Fruit fly (Drosophila melanogaster) whole organism, embryonic: ENCODE data around the gene CG9919.

Source experiments
- BEAF-32 ChIP-seq: fragments of 200-800 bp; sonication (Bioruptor generic); optimal IDR thresholded peaks from 3 replicates; lab custom pipeline; 2017; ENCODE audit warnings: missing biosample characterization, missing genetic modification characterization, mild to moderate bottlenecking, moderate library complexity, missing genetic modification reagents
- C15 ChIP-seq: fragments of 200-800 bp; sonication (Bioruptor generic); IDR thresholded peaks from 3 replicates; pipeline ENCODE4 v1.3.6; 2022; ENCODE audit warnings: missing biosample characterization, missing genetic modification characterization
- CG10274 ChIP-seq: fragments of 200-800 bp; sonication (Bioruptor generic); optimal IDR thresholded peaks from 3 replicates; lab custom pipeline; 2017; ENCODE audit warnings: missing biosample characterization, mild to moderate bottlenecking, missing genetic modification characterization
- CG10959 ChIP-seq: fragments of 200-800 bp; sonication (Bioruptor generic); IDR thresholded peaks from 2 replicates; pipeline ENCODE4 v1.3.6; 2022; ENCODE audit warnings: missing biosample characterization, missing genetic modification characterization
- CG11093 ChIP-seq: fragments of 200-800 bp; sonication (Bioruptor generic); IDR thresholded peaks from 3 replicates; pipeline ENCODE4 v1.3.6; 2022; ENCODE audit warnings: missing biosample characterization, missing genetic modification characterization
- CG12219 ChIP-seq: fragments of 200-800 bp; sonication (Bioruptor generic); optimal IDR thresholded peaks from 3 replicates; lab custom pipeline; 2018; ENCODE audit warnings: missing biosample characterization, mild to moderate bottlenecking, missing genetic modification characterization
- CG13287 ChIP-seq: fragments of 200-800 bp; sonication (Bioruptor generic); IDR thresholded peaks from 2 replicates; pipeline ENCODE4 v1.3.6; 2022; ENCODE audit warnings: missing biosample characterization, missing genetic modification characterization; ENCODE audit not compliant: partially characterized antibody
- CG14667 ChIP-seq: fragments of 200-800 bp; sonication (Bioruptor generic); IDR thresholded peaks from 2 replicates; pipeline ENCODE4 v1.3.6; 2022; ENCODE audit warnings: missing biosample characterization, missing genetic modification characterization
- CG15011 ChIP-seq: fragments of 200-800 bp; sonication (Bioruptor generic); optimal IDR thresholded peaks from 3 replicates; lab custom pipeline; 2018; ENCODE audit warnings: missing biosample characterization, mild to moderate bottlenecking, missing genetic modification characterization
- CG1529 ChIP-seq: fragments of 200-800 bp; sonication (Bioruptor generic); optimal IDR thresholded peaks from 3 replicates; lab custom pipeline; 2018; ENCODE audit warnings: missing biosample characterization, missing genetic modification characterization
- CG1647 ChIP-seq: fragments of 200-800 bp; sonication (Bioruptor generic); optimal IDR thresholded peaks from 3 replicates; lab custom pipeline; 2016; ENCODE audit warnings: missing biosample characterization, missing genetic modification characterization
- CG17912 ChIP-seq: fragments of 200-800 bp; sonication (Bioruptor generic); optimal IDR thresholded peaks from 2 replicates; lab custom pipeline; 2018; ENCODE audit warnings: missing biosample characterization, mild to moderate bottlenecking, missing genetic modification characterization
- CG18476 ChIP-seq: fragments of 200-800 bp; sonication (Bioruptor generic); optimal IDR thresholded peaks from 2 replicates; lab custom pipeline; 2016; ENCODE audit warnings: missing biosample characterization, mild to moderate bottlenecking, missing genetic modification characterization
- CG18599 ChIP-seq: fragments of 200-800 bp; sonication (Bioruptor generic); optimal IDR thresholded peaks from 3 replicates; lab custom pipeline; 2017; ENCODE audit warnings: missing biosample characterization, missing genetic modification characterization, mild to moderate bottlenecking, moderate library complexity, missing genetic modification reagents
- CG34422 ChIP-seq: fragments of 200-800 bp; sonication (Bioruptor generic); IDR thresholded peaks from 3 replicates; pipeline ENCODE4 v1.3.6; 2022; ENCODE audit warnings: missing biosample characterization, missing genetic modification characterization
- CG4707 ChIP-seq: fragments of 200-800 bp; sonication (Bioruptor generic); optimal IDR thresholded peaks from 2 replicates; lab custom pipeline; 2018; ENCODE audit warnings: missing biosample characterization, mild to moderate bottlenecking, missing genetic modification characterization, moderate library complexity
- CG8478 ChIP-seq: fragments of >200 bp; optimal IDR thresholded peaks from 2 replicates; lab custom pipeline; 2018
- Dip2 ChIP-seq: fragments of 200-800 bp; sonication (Bioruptor generic); IDR thresholded peaks from 2 replicates; pipeline ENCODE4 v1.3.6; 2022; ENCODE audit warnings: missing biosample characterization, missing genetic modification characterization
- Doc3 ChIP-seq: fragments of 200-800 bp; sonication (Bioruptor generic); IDR thresholded peaks from 3 replicates; pipeline ENCODE4 v1.3.6; 2022; ENCODE audit warnings: missing biosample characterization, missing genetic modification characterization; ENCODE audit not compliant: partially characterized antibody
- Gug ChIP-seq: fragments of 200-800 bp; sonication (Bioruptor generic); IDR thresholded peaks from 4 replicates; pipeline ENCODE4 v1.3.6; 2022; ENCODE audit warnings: missing biosample characterization, missing genetic modification characterization
- H2.0 ChIP-seq: fragments of 200-800 bp; sonication (Bioruptor generic); IDR thresholded peaks from 2 replicates; pipeline ENCODE4 v1.3.6; 2022; ENCODE audit warnings: missing biosample characterization, missing genetic modification characterization
- HHEX ChIP-seq: fragments of 200-800 bp; sonication (Bioruptor generic); optimal IDR thresholded peaks from 3 replicates; lab custom pipeline; 2017; ENCODE audit warnings: missing biosample characterization, mild to moderate bottlenecking, missing genetic modification characterization, missing genetic modification reagents
- Hmx ChIP-seq: fragments of 200-800 bp; sonication (Bioruptor generic); optimal IDR thresholded peaks from 2 replicates; lab custom pipeline; 2016; ENCODE audit warnings: missing biosample characterization, missing genetic modification characterization
- Hr78 ChIP-seq, 2 experiments: fragments of 200-800 bp in 1 of 2; fragments of >200 bp in 1 of 2; sonication (Bioruptor generic) in 1 of 2; optimal IDR thresholded peaks; 2 replicates each; lab custom pipeline; 2017 to 2019; ENCODE audit warnings: missing biosample characterization in 2 of 2, missing genetic modification characterization in 2 of 2, mild to moderate bottlenecking in 1 of 2, moderate library complexity in 1 of 2
- MBD-R2 ChIP-seq: fragments of 200-800 bp; sonication (Bioruptor generic); IDR thresholded peaks from 2 replicates; pipeline ENCODE4 v1.3.6; 2022; ENCODE audit warnings: missing biosample characterization, missing genetic modification characterization
- MESR4 ChIP-seq: fragments of 200-800 bp; sonication (Bioruptor generic); optimal IDR thresholded peaks from 2 replicates; lab custom pipeline; 2018; ENCODE audit warnings: missing biosample characterization, mild to moderate bottlenecking, missing genetic modification characterization, moderate library complexity
- MTF-1 ChIP-seq: fragments of 200-800 bp; sonication (Bioruptor generic); optimal IDR thresholded peaks from 2 replicates; lab custom pipeline; 2018; ENCODE audit warnings: missing biosample characterization, mild to moderate bottlenecking, missing genetic modification characterization, borderline replicate concordance
- Pdp1 ChIP-seq, 2 experiments: fragments of 200-800 bp; sonication (Bioruptor generic); optimal IDR thresholded peaks; 3 replicates each; lab custom pipeline; 2016; ENCODE audit warnings: missing biosample characterization in 2 of 2, missing genetic modification characterization in 2 of 2, mild to moderate bottlenecking in 1 of 2, moderate library complexity in 1 of 2
- Ravus ChIP-seq: fragments of 200-800 bp; sonication (Bioruptor generic); IDR thresholded peaks from 2 replicates; pipeline ENCODE4 v1.3.6; 2022; ENCODE audit warnings: missing biosample characterization, missing genetic modification characterization
- Scr ChIP-seq: fragments of 200-800 bp; sonication (Bioruptor generic); IDR thresholded peaks from 2 replicates; pipeline ENCODE4 v1.3.6; 2022; ENCODE audit warnings: missing biosample characterization, missing genetic modification characterization; ENCODE audit not compliant: partially characterized antibody
- Sry-β ChIP-seq: fragments of 200-800 bp; sonication (Bioruptor generic); optimal IDR thresholded peaks from 2 replicates; lab custom pipeline; 2018; ENCODE audit warnings: missing biosample characterization, mild to moderate bottlenecking, missing genetic modification characterization, moderate library complexity
- Sry-δ ChIP-seq: fragments of 200-800 bp; sonication (Bioruptor generic); optimal IDR thresholded peaks from 2 replicates; lab custom pipeline; 2016; ENCODE audit warnings: missing biosample characterization, missing genetic modification characterization
- ato ChIP-seq: fragments of 200-800 bp; sonication (Bioruptor generic); IDR thresholded peaks from 2 replicates; pipeline ENCODE4 v1.3.6; 2022; ENCODE audit warnings: missing biosample characterization, missing genetic modification characterization; ENCODE audit not compliant: partially characterized antibody
- chm ChIP-seq: fragments of 200-800 bp; sonication (Bioruptor generic); IDR thresholded peaks from 2 replicates; pipeline ENCODE4 v1.3.6; 2022; ENCODE audit warnings: missing biosample characterization, missing genetic modification characterization
- dati ChIP-seq: fragments of 200-800 bp; sonication (Bioruptor generic); IDR thresholded peaks from 2 replicates; pipeline ENCODE4 v1.3.6; 2022; ENCODE audit warnings: missing biosample characterization, missing genetic modification characterization
- dmrt99B ChIP-seq: fragments of 200-800 bp; sonication (Bioruptor generic); optimal IDR thresholded peaks from 2 replicates; lab custom pipeline; 2018; ENCODE audit warnings: missing biosample characterization, mild to moderate bottlenecking, missing genetic modification characterization, moderate library complexity
- dpn ChIP-seq, 2 experiments: fragments of 200-800 bp; sonication (Bioruptor generic); optimal IDR thresholded peaks; 3 replicates each; lab custom pipeline; 2016; ENCODE audit warnings: missing biosample characterization in 2 of 2, missing genetic modification characterization in 2 of 2
- grau ChIP-seq: fragments of 200-800 bp; optimal IDR thresholded peaks from 3 replicates; lab custom pipeline; 2019; ENCODE audit warnings: missing biosample characterization, mild to moderate bottlenecking, missing genetic modification characterization, moderate library complexity
- ham ChIP-seq: fragments of 200-800 bp; sonication (Bioruptor generic); IDR thresholded peaks from 2 replicates; pipeline ENCODE4 v1.3.6; 2022; ENCODE audit warnings: missing biosample characterization, missing genetic modification characterization
- hbn ChIP-seq: fragments of 200-800 bp; sonication (Bioruptor generic); IDR thresholded peaks from 2 replicates; pipeline ENCODE4 v1.3.6; 2022; ENCODE audit warnings: missing biosample characterization, missing genetic modification characterization; ENCODE audit not compliant: partially characterized antibody
- lbe ChIP-seq: fragments of 200-800 bp; sonication (Bioruptor generic); optimal IDR thresholded peaks from 2 replicates; lab custom pipeline; 2016; ENCODE audit warnings: missing biosample characterization, mild to moderate bottlenecking, missing genetic modification characterization
- lmd ChIP-seq: fragments of 200-800 bp; sonication (Bioruptor generic); IDR thresholded peaks from 2 replicates; pipeline ENCODE4 v1.3.6; 2022; ENCODE audit warnings: missing biosample characterization, missing genetic modification characterization
- lov ChIP-seq, 2 experiments: fragments of 200-800 bp in 1 of 2; fragments of >200 bp in 1 of 2; sonication (Bioruptor generic) in 1 of 2; IDR thresholded peaks in 1 of 2; optimal IDR thresholded peaks in 1 of 2; 2 replicates in 1 of 2; 3 replicates in 1 of 2; pipeline versions ENCODE4 v1.3.6 to Lab custom; 2017 to 2022; ENCODE audit warnings: missing biosample characterization in 1 of 2, missing genetic modification characterization in 1 of 2
- luna ChIP-seq: fragments of 200-800 bp; sonication (Bioruptor generic); optimal IDR thresholded peaks from 2 replicates; lab custom pipeline; 2016; ENCODE audit warnings: missing biosample characterization, missing genetic modification characterization
- prd ChIP-seq, 3 experiments: fragments of >200 bp in 2 of 3; fragments of 200-800 bp in 1 of 3; sonication (Bioruptor generic) in 1 of 3; optimal IDR thresholded peaks in 2 of 3; IDR thresholded peaks in 1 of 3; 2 replicates in 2 of 3; 3 replicates in 1 of 3; pipeline versions ENCODE4 v1.3.6 to Lab custom; 2017 to 2022; ENCODE audit warnings: missing biosample characterization in 1 of 3, missing genetic modification characterization in 1 of 3
- psq ChIP-seq: fragments of 200-800 bp; sonication (Bioruptor generic); optimal IDR thresholded peaks from 2 replicates; lab custom pipeline; 2017; ENCODE audit warnings: missing biosample characterization, missing genetic modification characterization
- sqz ChIP-seq: fragments of 200-800 bp; sonication (Bioruptor generic); optimal IDR thresholded peaks from 3 replicates; lab custom pipeline; 2018; ENCODE audit warnings: missing biosample characterization, mild to moderate bottlenecking, missing genetic modification characterization
- twi ChIP-seq: fragments of 200-800 bp; optimal IDR thresholded peaks from 2 replicates; lab custom pipeline; 2019; ENCODE audit warnings: missing biosample characterization, mild to moderate bottlenecking, missing genetic modification characterization, moderate library complexity
- zen ChIP-seq: fragments of 200-800 bp; sonication (Bioruptor generic); optimal IDR thresholded peaks from 3 replicates; lab custom pipeline; 2018; ENCODE audit warnings: missing biosample characterization, mild to moderate bottlenecking, missing genetic modification characterization, moderate library complexity
- zen2 ChIP-seq: fragments of 200-800 bp; sonication (Bioruptor generic); IDR thresholded peaks from 3 replicates; pipeline ENCODE4 v1.3.6; 2022; ENCODE audit warnings: missing biosample characterization, missing genetic modification characterization; ENCODE audit not compliant: partially characterized antibody

The CG9919 gene

dm6 chrX:16325472-16325871 lies 5.1 kb downstream of the CG9919 start, which contains the start of gene CalpC (continued):
- no peak for TF ChIP-seq Gug (GFP tag; lab: Robert Waterston, UW)
- no peak for TF ChIP-seq dati
- TF ChIP-seq CG17912 (GFP tag; lab: Kevin White, UChicago), result no peak
- TF ChIP-seq CG18599, result no peak
- no peak for TF ChIP-seq CG1647 (GFP tag; lab: Kevin White, UChicago)
- TF ChIP-seq MESR4 (GFP tag; lab: Kevin White, UChicago), result peak; percentile 33
- TF ChIP-seq hbn (GFP tag; lab: Robert Waterston, UW), result no peak
- TF ChIP-seq Dip2 (GFP tag; lab: Robert Waterston, UW), result no peak
- TF ChIP-seq lmd (GFP tag; lab: Robert Waterston, UW), result no peak
- no peak for TF ChIP-seq zen2
- no peak for TF ChIP-seq H2.0
- peak; percentile 30 for TF ChIP-seq Sry-β (GFP tag; lab: Kevin White, UChicago)
- no peak for TF ChIP-seq zen
- TF ChIP-seq CG34422 (GFP tag; lab: Robert Waterston, UW), result no peak
- TF ChIP-seq sqz, result no peak
- no peak for TF ChIP-seq C15 (GFP tag; lab: Robert Waterston, UW)
- no peak for TF ChIP-seq Hr78 (GFP tag; optimal IDR thresholded peaks at IDR 0.05; lab: Kevin White, UChicago)
- TF ChIP-seq twi (tag; lab: Kevin White, UChicago), result no peak
- TF ChIP-seq Sry-δ (GFP tag; lab: Kevin White, UChicago), result peak; percentile 17
- TF ChIP-seq CG10274 (GFP tag; lab: Kevin White, UChicago), result no peak
- TF ChIP-seq CG18476 (GFP tag; lab: Kevin White, UChicago), result no peak
- TF ChIP-seq MBD-R2 (GFP tag; lab: Robert Waterston, UW), result peak; percentile 17; the same call in 1 of the 2 replicates
- 0 out of 2 replicates have a peak, but pooled peaks have one; percentile 15 for TF ChIP-seq CG13287
- TF ChIP-seq CG4707, result no peak
- TF ChIP-seq Scr (GFP tag; lab: Robert Waterston, UW), result peak; percentile 40
- no peak for TF ChIP-seq chm
- TF ChIP-seq CG12219 (GFP tag; lab: Kevin White, UChicago), result no peak
- no peak for TF ChIP-seq CG1529 (GFP tag; lab: Kevin White, UChicago)
- TF ChIP-seq prd (optimal IDR thresholded peaks at IDR 0.05; lab: Kevin White, UChicago), result no peak
- no peak for TF ChIP-seq prd (GFP tag; IDR thresholded peaks at IDR 0.05; lab: Robert Waterston, UW)
- TF ChIP-seq lov (optimal IDR thresholded peaks at IDR 0.05; lab: Kevin White, UChicago), result no peak
- no peak for TF ChIP-seq lov (GFP tag; IDR thresholded peaks at IDR 0.05; lab: Robert Waterston, UW)
- TF ChIP-seq CG14667 (GFP tag; lab: Robert Waterston, UW), result no peak
- no peak for TF ChIP-seq CG15011 (GFP tag; lab: Kevin White, UChicago)
- TF ChIP-seq ham (GFP tag; lab: Robert Waterston, UW), result no peak
- TF ChIP-seq Pdp1 (GFP tag; optimal IDR thresholded peaks at IDR 0.05; lab: Kevin White, UChicago), result no peak
- no peak for TF ChIP-seq grau (tag; lab: Kevin White, UChicago)
- TF ChIP-seq ato, result no peak
- peak; percentile 31 for TF ChIP-seq BEAF-32 (GFP tag; lab: Kevin White, UChicago)
- TF ChIP-seq MTF-1 (GFP tag; lab: Kevin White, UChicago), result no peak
- TF ChIP-seq lbe (GFP tag; lab: Kevin White, UChicago), result no peak
- TF ChIP-seq CG10959, result no peak
- TF ChIP-seq CG11093 (GFP tag; lab: Robert Waterston, UW), result no peak
- TF ChIP-seq Doc3 (GFP tag; lab: Robert Waterston, UW), result no peak
- TF ChIP-seq Hmx (GFP tag; lab: Kevin White, UChicago), result no peak
- TF ChIP-seq Ravus (GFP tag; lab: Robert Waterston, UW), result no peak
- TF ChIP-seq CG8478, result no peak
- TF ChIP-seq dmrt99B (tag; lab: Kevin White, UChicago), result no peak
- TF ChIP-seq dpn (GFP tag; optimal IDR thresholded peaks at IDR 0.05; lab: Kevin White, UChicago), result no peak
- TF ChIP-seq HHEX (GFP tag; lab: Kevin White, UChicago), result no peak
- TF ChIP-seq luna (GFP tag; lab: Kevin White, UChicago), result no peak
- TF ChIP-seq psq, result no peak
